Fruit fly (Drosophila melanogaster) whole organism, prepupa: ENCODE results near the gene Sems.

Experiments
- Blimp-1 ChIP-seq: fragments of 200-800 bp; sonication (Bioruptor generic); optimal IDR thresholded peaks from 3 replicates; lab custom pipeline; 2017; ENCODE audit warnings: missing biosample characterization, missing genetic modification characterization, mild to moderate bottlenecking, moderate library complexity, missing genetic modification reagents
- CG10631 ChIP-seq: fragments of 200-800 bp; sonication (Bioruptor generic); optimal IDR thresholded peaks from 2 replicates; lab custom pipeline; 2016; ENCODE audit warnings: missing biosample characterization, missing genetic modification characterization
- CG10669 ChIP-seq: fragments of 200-800 bp; sonication (Bioruptor generic); optimal IDR thresholded peaks from 3 replicates; lab custom pipeline; 2018; ENCODE audit warnings: missing biosample characterization, mild to moderate bottlenecking, missing genetic modification characterization, moderate library complexity
- CG11294 ChIP-seq: fragments of 200-800 bp; sonication (Bioruptor generic); IDR thresholded peaks from 2 replicates; pipeline ENCODE4 v1.3.6; 2022; ENCODE audit warnings: missing biosample characterization, missing genetic modification characterization
- CG11762 ChIP-seq: fragments of 200-800 bp; sonication (Bioruptor generic); optimal IDR thresholded peaks from 3 replicates; lab custom pipeline; 2016; ENCODE audit warnings: missing biosample characterization, missing genetic modification characterization; ENCODE audit not compliant: insufficient read depth
- CG11902 ChIP-seq: fragments of 200-800 bp; sonication (Bioruptor generic); optimal IDR thresholded peaks from 3 replicates; lab custom pipeline; 2016; ENCODE audit warnings: missing biosample characterization, missing genetic modification characterization
- CG15336 ChIP-seq: fragments of 200-800 bp; sonication (Bioruptor generic); IDR thresholded peaks from 2 replicates; pipeline ENCODE4 v1.3.6; 2022; ENCODE audit warnings: missing biosample characterization, missing genetic modification characterization
- CG1621 ChIP-seq: fragments of 200-800 bp; sonication (Bioruptor generic); optimal IDR thresholded peaks from 3 replicates; lab custom pipeline; 2018; ENCODE audit warnings: missing biosample characterization, mild to moderate bottlenecking, missing genetic modification characterization
- CG16779 ChIP-seq: fragments of 200-800 bp; sonication (Bioruptor generic); optimal IDR thresholded peaks from 3 replicates; lab custom pipeline; 2017; ENCODE audit warnings: missing biosample characterization, mild to moderate bottlenecking, missing genetic modification characterization
- CG34406 ChIP-seq: fragments of 200-800 bp; sonication (Bioruptor generic); optimal IDR thresholded peaks from 3 replicates; lab custom pipeline; 2016; ENCODE audit warnings: missing biosample characterization, missing genetic modification characterization
- CG4318 ChIP-seq: fragments of 200-800 bp; sonication (Bioruptor generic); optimal IDR thresholded peaks from 3 replicates; lab custom pipeline; 2017; ENCODE audit warnings: missing biosample characterization, mild to moderate bottlenecking, missing genetic modification characterization
- CG6163 ChIP-seq: fragments of 200-800 bp; sonication (Bioruptor generic); IDR thresholded peaks from 3 replicates; pipeline ENCODE4 v1.3.6; 2022; ENCODE audit warnings: missing biosample characterization, missing genetic modification characterization
- CG6276 ChIP-seq: fragments of 200-800 bp; sonication (Bioruptor generic); optimal IDR thresholded peaks from 2 replicates; lab custom pipeline; 2017; ENCODE audit warnings: missing biosample characterization, mild to moderate bottlenecking, missing genetic modification characterization
- CG6808 ChIP-seq: fragments of 200-800 bp; sonication (Bioruptor generic); optimal IDR thresholded peaks from 3 replicates; lab custom pipeline; 2017; ENCODE audit warnings: missing biosample characterization, missing genetic modification characterization, mild to moderate bottlenecking, moderate library complexity, missing genetic modification reagents
- CG6854 ChIP-seq: fragments of 200-800 bp; sonication (Bioruptor generic); optimal IDR thresholded peaks from 2 replicates; lab custom pipeline; 2017; ENCODE audit warnings: missing biosample characterization, mild to moderate bottlenecking, missing genetic modification characterization
- CG7368 ChIP-seq: fragments of 200-800 bp; sonication (Bioruptor generic); optimal IDR thresholded peaks from 3 replicates; lab custom pipeline; 2016; ENCODE audit warnings: missing biosample characterization, missing genetic modification characterization
- CG8119 ChIP-seq: fragments of 200-800 bp; sonication (Bioruptor generic); IDR thresholded peaks from 3 replicates; pipeline ENCODE4 v1.3.6; 2022; ENCODE audit warnings: missing biosample characterization, missing genetic modification characterization
- CG8319 ChIP-seq: fragments of 200-800 bp; sonication (Bioruptor generic); optimal IDR thresholded peaks from 3 replicates; lab custom pipeline; 2016; ENCODE audit warnings: missing biosample characterization, missing genetic modification characterization
- CG8632 ChIP-seq: fragments of 200-800 bp; sonication (Bioruptor generic); optimal IDR thresholded peaks from 3 replicates; lab custom pipeline; 2016; ENCODE audit warnings: missing biosample characterization, missing genetic modification characterization
- Eip75B ChIP-seq: fragments of 200-800 bp; sonication (Bioruptor generic); optimal IDR thresholded peaks from 3 replicates; lab custom pipeline; 2016; ENCODE audit warnings: missing biosample characterization, missing genetic modification characterization
- Eip78C ChIP-seq: fragments of 200-800 bp; sonication (Bioruptor generic); peaks from one replicate; lab custom pipeline; 2016; ENCODE audit warnings: missing biosample characterization, missing genetic modification characterization
- Eip93F ChIP-seq: fragments of 200-800 bp; sonication (Bioruptor generic); optimal IDR thresholded peaks from 2 replicates; lab custom pipeline; 2016; ENCODE audit warnings: missing biosample characterization, mild to moderate bottlenecking, missing genetic modification characterization
- Ets21C ChIP-seq: fragments of 200-800 bp; sonication (Bioruptor generic); optimal IDR thresholded peaks from 3 replicates; lab custom pipeline; 2016; ENCODE audit warnings: missing biosample characterization, missing genetic modification characterization
- Ets96B ChIP-seq: fragments of 200-800 bp; optimal IDR thresholded peaks from 2 replicates; lab custom pipeline; 2019; ENCODE audit warnings: missing biosample characterization, mild to moderate bottlenecking, missing genetic modification characterization, moderate library complexity
- Gug ChIP-seq: fragments of 200-800 bp; sonication (Bioruptor generic); IDR thresholded peaks from 2 replicates; pipeline ENCODE4 v1.3.6; 2022; ENCODE audit warnings: missing biosample characterization, missing genetic modification characterization
- Hr38 ChIP-seq: sonication (Bioruptor generic); optimal IDR thresholded peaks from 2 replicates; lab custom pipeline; 2016; ENCODE audit warnings: missing biosample characterization, missing genetic modification characterization
- Hr39 ChIP-seq: fragments of 200-800 bp; sonication (Bioruptor generic); optimal IDR thresholded peaks from 2 replicates; lab custom pipeline; 2016; ENCODE audit warnings: missing biosample characterization, missing genetic modification characterization
- Hr4 ChIP-seq: fragments of 200-800 bp; sonication (Bioruptor generic); optimal IDR thresholded peaks from 3 replicates; lab custom pipeline; 2016; ENCODE audit warnings: missing biosample characterization, missing genetic modification characterization
- OdsH ChIP-seq: fragments of 200-800 bp; sonication (Bioruptor generic); optimal IDR thresholded peaks from 3 replicates; lab custom pipeline; 2016; ENCODE audit warnings: missing biosample characterization, missing genetic modification characterization
- Smox ChIP-seq: fragments of 200-800 bp; sonication (Bioruptor generic); optimal IDR thresholded peaks from 3 replicates; lab custom pipeline; 2016; ENCODE audit warnings: missing biosample characterization, missing genetic modification characterization
- Sox102F ChIP-seq: fragments of 200-800 bp; sonication (Bioruptor generic); optimal IDR thresholded peaks from 2 replicates; lab custom pipeline; 2016; ENCODE audit warnings: missing biosample characterization, mild to moderate bottlenecking, missing genetic modification characterization
- Sox15 ChIP-seq: fragments of 200-800 bp; sonication (Bioruptor generic); optimal IDR thresholded peaks from 3 replicates; lab custom pipeline; 2016; ENCODE audit warnings: missing biosample characterization, missing genetic modification characterization
- acj6 ChIP-seq: fragments of 200-800 bp; sonication (Bioruptor generic); optimal IDR thresholded peaks from 3 replicates; lab custom pipeline; 2016; ENCODE audit warnings: missing biosample characterization, missing genetic modification characterization
- cyc ChIP-seq: fragments of 200-800 bp; sonication (Bioruptor generic); optimal IDR thresholded peaks from 3 replicates; lab custom pipeline; 2016; ENCODE audit warnings: missing biosample characterization, missing genetic modification characterization
- dac ChIP-seq: fragments of 200-800 bp; sonication (Bioruptor generic); optimal IDR thresholded peaks from 2 replicates; lab custom pipeline; 2017; ENCODE audit warnings: missing biosample characterization, mild to moderate bottlenecking, missing genetic modification characterization
- dsx ChIP-seq: fragments of 200-800 bp; optimal IDR thresholded peaks from 3 replicates; lab custom pipeline; 2019; ENCODE audit warnings: missing biosample characterization, mild to moderate bottlenecking, missing genetic modification characterization, moderate library complexity; ENCODE audit not compliant: poor library complexity, severe bottlenecking
- eg ChIP-seq: fragments of 200-800 bp; sonication (Bioruptor generic); IDR thresholded peaks from 3 replicates; pipeline ENCODE4 v1.3.6; 2022; ENCODE audit warnings: missing biosample characterization, missing genetic modification characterization
- esn ChIP-seq: fragments of 200-800 bp; sonication (Bioruptor generic); optimal IDR thresholded peaks from 2 replicates; lab custom pipeline; 2016; ENCODE audit warnings: missing biosample characterization, mild to moderate bottlenecking, missing genetic modification characterization, moderate library complexity
- fd59A ChIP-seq: fragments of 200-800 bp; sonication (Bioruptor generic); optimal IDR thresholded peaks from 2 replicates; lab custom pipeline; 2017; ENCODE audit warnings: missing biosample characterization, mild to moderate bottlenecking, missing genetic modification characterization, missing genetic modification reagents
- fkh ChIP-seq: fragments of 200-800 bp; sonication (Bioruptor generic); optimal IDR thresholded peaks from 3 replicates; lab custom pipeline; 2017; ENCODE audit warnings: missing biosample characterization, mild to moderate bottlenecking, missing genetic modification characterization, moderate library complexity
- lz ChIP-seq: fragments of 200-800 bp; sonication (Bioruptor generic); optimal IDR thresholded peaks from 3 replicates; lab custom pipeline; 2016; ENCODE audit warnings: missing biosample characterization, missing genetic modification characterization
- pdm3 ChIP-seq: fragments of 200-800 bp; sonication (Bioruptor generic); optimal IDR thresholded peaks from 3 replicates; lab custom pipeline; 2016; ENCODE audit warnings: missing biosample characterization, missing genetic modification characterization
- salr ChIP-seq, 2 experiments: fragments of 200-800 bp; sonication (Bioruptor generic); optimal IDR thresholded peaks; 3 replicates each; lab custom pipeline; 2016 to 2018; ENCODE audit warnings: missing biosample characterization in 2 of 2, missing genetic modification characterization in 2 of 2, mild to moderate bottlenecking in 1 of 2
- spab ChIP-seq: fragments of 200-800 bp; sonication (Bioruptor generic); optimal IDR thresholded peaks from 2 replicates; lab custom pipeline; 2017; ENCODE audit warnings: missing biosample characterization, mild to moderate bottlenecking, missing genetic modification characterization, missing genetic modification reagents
- ss ChIP-seq, 2 experiments: fragments of 200-800 bp; sonication (Bioruptor generic); optimal IDR thresholded peaks; 2 replicates in 1 of 2; 3 replicates in 1 of 2; lab custom pipeline; 2017 to 2018; ENCODE audit warnings: mild to moderate bottlenecking in 2 of 2, missing biosample characterization in 2 of 2, missing genetic modification characterization in 2 of 2, moderate library complexity in 1 of 2
- svp ChIP-seq: fragments of 200-800 bp; sonication (Bioruptor generic); peaks from one replicate; lab custom pipeline; 2016; ENCODE audit warnings: missing biosample characterization, missing genetic modification characterization
- vri ChIP-seq: fragments of 200-800 bp; sonication (Bioruptor generic); optimal IDR thresholded peaks from 3 replicates; lab custom pipeline; 2016; ENCODE audit warnings: missing biosample characterization, mild to moderate bottlenecking, missing genetic modification characterization

Gene Sems

dm6 chr3L:20950520-20951135, 5.9 kb downstream of the Sems start (continued):
- peak; percentile 84 to 94 for TF ChIP-seq salr (GFP tag; optimal IDR thresholded peaks at IDR 0.05; lab: Kevin White, UChicago)
- TF ChIP-seq vri (GFP tag; lab: Kevin White, UChicago), result peak; percentile 65
- peak; percentile 72 for TF ChIP-seq Gug (GFP tag; lab: Robert Waterston, UW)
- TF ChIP-seq CG4318, result peak; percentile 88
- TF ChIP-seq Hr4 (GFP tag; lab: Kevin White, UChicago), result peak; percentile 88
- peak; percentile 96 for TF ChIP-seq CG10669
- TF ChIP-seq Ets21C, result peak; percentile 83
- TF ChIP-seq CG8319 (GFP tag; lab: Kevin White, UChicago), result peak; percentile 90
- TF ChIP-seq Eip78C (GFP tag; lab: Kevin White, UChicago), result peak; percentile 99
- peak; percentile 91 for TF ChIP-seq CG8632 (GFP tag; lab: Kevin White, UChicago)
- TF ChIP-seq lz (GFP tag; lab: Kevin White, UChicago), result peak; percentile 90
- TF ChIP-seq CG10631 (GFP tag; lab: Kevin White, UChicago), result peak; percentile 94
- no peak for TF ChIP-seq fkh
- peak; percentile 78 for TF ChIP-seq CG7368
- TF ChIP-seq acj6 (GFP tag; lab: Kevin White, UChicago), result peak; percentile 94
- TF ChIP-seq CG6808 (GFP tag; lab: Kevin White, UChicago), result peak; percentile 96
- peak; percentile 96 for TF ChIP-seq Ets96B (tag; lab: Kevin White, UChicago)
- peak; percentile 95 for TF ChIP-seq Sox15

dm6 chr3L:20950136-20950499, 6.4 kb downstream of the Sems start:
- TF ChIP-seq CG6276 (GFP tag; lab: Kevin White, UChicago) (peak; percentile 83), CG15336 (GFP tag; lab: Robert Waterston, UW) (peak; percentile 91), Sox102F (GFP tag; lab: Kevin White, UChicago) (peak; percentile 92), Eip75B (peak; percentile 97), Sox15 (peak; percentile 93), CG6854 (GFP tag; lab: Kevin White, UChicago) (peak; percentile 66), fkh (no peak), pdm3 (peak; percentile 97), CG8632 (GFP tag; lab: Kevin White, UChicago) (peak; percentile 97), Gug (GFP tag; lab: Robert Waterston, UW) (peak; percentile 89), CG4318 (peak; percentile 90), CG1621 (tag; lab: Kevin White, UChicago) (peak; percentile 92), CG16779 (peak; percentile 87), Blimp-1 (peak; percentile 78), fd59A (GFP tag; lab: Kevin White, UChicago) (peak; percentile 97), CG34406 (GFP tag; lab: Kevin White, UChicago) (peak; percentile 96), vri (GFP tag; lab: Kevin White, UChicago) (peak; percentile 89), cyc (GFP tag; lab: Kevin White, UChicago) (peak; percentile 94), CG11902 (peak; percentile 91), CG8119 (peak; percentile 94), esn (peak; percentile 96), OdsH (GFP tag; lab: Kevin White, UChicago) (peak; percentile 97), CG11762 (GFP tag; lab: Kevin White, UChicago) (peak; percentile 93), eg (GFP tag; lab: Robert Waterston, UW) (peak; percentile 84), CG11294 (GFP tag; lab: Robert Waterston, UW) (peak; percentile 85), salr (GFP tag; optimal IDR thresholded peaks at IDR 0.05; lab: Kevin White, UChicago) (peak; percentile 89 to 95), CG6163 (GFP tag; lab: Robert Waterston, UW) (peak; percentile 90), dac (GFP tag; lab: Kevin White, UChicago) (peak; percentile 57), CG8319 (GFP tag; lab: Kevin White, UChicago) (peak; percentile 92), acj6 (GFP tag; lab: Kevin White, UChicago) (peak; percentile 97), dsx (GFP tag; lab: Kevin White, UChicago) (peak; percentile 97), Hr38 (GFP tag; lab: Kevin White, UChicago) (no peak), Hr39 (GFP tag; lab: Kevin White, UChicago) (peak; percentile 94), Eip93F (GFP tag; lab: Kevin White, UChicago) (peak; percentile 76), CG6808 (GFP tag; lab: Kevin White, UChicago) (peak; percentile 95), CG10631 (GFP tag; lab: Kevin White, UChicago) (peak; percentile 99), Smox (GFP tag; lab: Kevin White, UChicago) (peak; percentile 95), Ets96B (tag; lab: Kevin White, UChicago) (peak; percentile 98), spab (GFP tag; lab: Kevin White, UChicago) (peak; percentile 96), svp (GFP tag; lab: Kevin White, UChicago) (peak; percentile 98), ss (GFP tag; optimal IDR thresholded peaks at IDR 0.05; lab: Kevin White, UChicago) (peak; percentile 93 to 96)
